Worm (Caenorhabditis elegans) whole organism, L2 larva: Measurements from ENCODE around the gene nmur-2.

Experiments
- ceh-82 ChIP-seq: fragments of 150-350 bp; optimal IDR thresholded peaks from 2 replicates; lab custom pipeline; 2014; ENCODE audit warnings: missing biosample characterization, missing genetic modification characterization
- nhr-237 ChIP-seq: fragments of 150-350 bp; optimal IDR thresholded peaks from 2 replicates; lab custom pipeline; 2014; ENCODE audit warnings: missing biosample characterization, missing genetic modification characterization

- no peak for TF ChIP-seq ceh-82 (tag; lab: Kevin White, UChicago)
- no peak for TF ChIP-seq nhr-237 (tag; lab: Kevin White, UChicago)
Observed at ce11 chrII:124904-125303, at the start of gene nmur-2.
